Fruit fly (Drosophila melanogaster): ENCODE data around the gene Ste12DOR.
A peak's percentile ranks its signal among the peaks of the same experiment; 100 is the strongest.

Ste12DOR gene

DNA sequence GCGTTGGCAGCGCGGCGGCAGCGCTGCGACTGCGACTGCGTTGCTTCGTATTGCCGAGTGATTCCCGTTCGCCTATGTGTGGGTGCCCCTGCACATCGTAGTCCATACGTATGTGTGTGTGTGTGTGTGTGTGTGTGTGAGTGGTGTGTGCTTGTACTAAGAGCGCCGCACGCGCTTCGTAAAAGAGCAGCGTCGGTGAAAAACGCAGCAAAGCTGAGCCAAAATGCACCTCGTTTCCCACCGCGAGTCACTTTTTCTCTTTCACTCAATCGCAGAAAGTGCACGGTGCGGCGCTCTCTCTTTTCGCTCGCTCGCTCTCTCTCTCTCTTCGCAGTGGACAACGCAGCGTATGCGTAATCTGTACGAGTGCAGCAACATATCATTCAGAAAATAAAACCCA, 13.5 kb upstream of the Ste12DOR start:
- TF ChIP-seq kay (GFP tag; ENCODE audit: borderline replicate concordance) (no peak), pad (GFP tag; optimal IDR thresholded peaks at IDR 0.05) (peak; percentile 65), bab1 (GFP tag; optimal IDR thresholded peaks at IDR 0.05) (peak; percentile 13), CG11617 (GFP tag; optimal IDR thresholded peaks at IDR 0.05) (peak; percentile 51), tj (GFP tag; optimal IDR thresholded peaks at IDR 0.05) (peak; percentile 89), CG7101 (tag; optimal IDR thresholded peaks at IDR 0.05) (peak; percentile 7), CG33017 (tag; optimal IDR thresholded peaks at IDR 0.05) (peak; percentile 1), CG12768 (GFP tag; optimal IDR thresholded peaks at IDR 0.05) (peak; percentile 49), cic (GFP tag; optimal IDR thresholded peaks at IDR 0.05) (no peak), Hr96 (GFP tag; optimal IDR thresholded peaks at IDR 0.05) (no peak), ovo (GFP tag; optimal IDR thresholded peaks at IDR 0.05) (no peak), CG14711 (tag; optimal IDR thresholded peaks at IDR 0.05) (no peak), cnc (optimal IDR thresholded peaks at IDR 0.05) (no peak)

DNA sequence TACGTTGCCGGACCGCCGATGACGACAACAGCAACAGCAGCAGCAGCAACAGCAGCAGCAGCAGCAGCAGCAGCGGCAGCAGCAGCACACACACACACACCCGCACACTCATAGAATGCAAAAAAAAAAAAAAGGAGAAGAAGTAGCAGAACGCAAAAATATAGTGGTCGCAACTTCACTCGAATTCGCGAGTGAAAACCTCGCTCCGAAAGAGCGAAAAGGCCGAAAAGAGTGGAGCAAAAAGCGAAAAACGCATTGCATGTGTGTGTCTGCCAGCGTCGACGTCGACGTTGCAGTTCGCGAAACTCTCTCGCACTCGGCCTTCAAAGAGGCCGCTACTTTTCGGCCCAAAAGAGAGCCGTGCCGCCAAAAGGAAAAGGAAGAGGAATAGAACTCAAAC, 11.1 kb upstream of the Ste12DOR start:
- no peak for TF ChIP-seq cnc (optimal IDR thresholded peaks at IDR 0.05)
- TF ChIP-seq pad (GFP tag; optimal IDR thresholded peaks at IDR 0.05), result peak; percentile 15
- no peak for TF ChIP-seq bab1 (GFP tag; optimal IDR thresholded peaks at IDR 0.05)
- peak; percentile 75 for TF ChIP-seq tj (GFP tag; optimal IDR thresholded peaks at IDR 0.05)
- peak; percentile 4 for TF ChIP-seq CG33017 (tag; optimal IDR thresholded peaks at IDR 0.05)
- peak; percentile 13 for TF ChIP-seq cic (GFP tag; optimal IDR thresholded peaks at IDR 0.05)
- peak; percentile 41 for TF ChIP-seq CG12768 (GFP tag; optimal IDR thresholded peaks at IDR 0.05)
- TF ChIP-seq ovo (GFP tag; optimal IDR thresholded peaks at IDR 0.05), result peak; percentile 4
- peak; percentile 68 for TF ChIP-seq CG11617 (GFP tag; optimal IDR thresholded peaks at IDR 0.05)
- TF ChIP-seq CG7101 (tag; optimal IDR thresholded peaks at IDR 0.05), result no peak
- TF ChIP-seq CG7045 (GFP tag; optimal IDR thresholded peaks at IDR 0.05), result peak; percentile 13
- TF ChIP-seq kay (GFP tag; ENCODE audit: borderline replicate concordance), result peak; percentile 65

DNA sequence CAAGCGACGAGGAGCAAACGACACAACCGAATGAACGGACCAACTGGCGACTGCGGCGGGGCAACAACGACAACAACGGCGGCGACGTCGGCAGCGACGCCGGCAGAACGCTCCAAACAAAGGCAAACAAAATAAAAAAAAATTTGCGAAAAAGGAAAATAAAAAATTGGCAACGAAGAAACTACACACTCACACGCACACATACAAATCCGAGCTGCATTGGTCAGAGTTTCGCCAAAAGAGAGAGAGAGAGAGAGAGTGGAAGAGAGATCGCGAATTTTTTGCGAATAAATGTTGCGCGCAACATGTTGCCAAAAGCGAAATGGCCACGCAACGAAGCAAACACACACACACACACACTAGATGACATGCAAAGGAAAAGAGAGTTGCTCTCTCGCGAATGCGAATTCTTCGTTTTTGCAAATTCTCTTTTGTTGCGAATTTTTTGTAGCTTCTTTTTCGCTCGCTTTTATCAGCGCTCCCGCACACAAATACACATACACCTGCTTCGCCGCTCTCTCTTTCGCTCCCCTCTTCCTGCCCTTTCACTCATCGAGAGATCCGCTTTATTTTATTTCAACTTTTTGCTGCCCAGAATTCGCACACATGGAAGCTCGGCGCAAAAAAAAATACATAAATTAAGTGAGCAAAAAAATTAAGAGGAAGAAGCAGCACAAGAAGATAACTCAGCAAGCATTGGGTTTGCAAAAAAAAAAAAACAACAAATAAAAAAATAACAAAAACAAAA, 9.4 kb upstream of the Ste12DOR start, which contains the start of gene mamo:
Gene mamo, minus strand, starts transcription at position 54 of the 748 bp plus-strand sequence.
- TF ChIP-seq CG14711 (tag; optimal IDR thresholded peaks at IDR 0.05) (peak; percentile 19), cic (GFP tag; optimal IDR thresholded peaks at IDR 0.05) (peak; percentile 69), toe (GFP tag; optimal IDR thresholded peaks at IDR 0.05) (peak; percentile 13), ovo (GFP tag; optimal IDR thresholded peaks at IDR 0.05) (peak; percentile 63), Crg-1 (GFP tag; optimal IDR thresholded peaks at IDR 0.05) (peak; percentile 2), CG12768 (GFP tag; optimal IDR thresholded peaks at IDR 0.05) (peak; percentile 89), Clk (GFP tag; optimal IDR thresholded peaks at IDR 0.05) (no peak), CG11617 (GFP tag; optimal IDR thresholded peaks at IDR 0.05) (peak; percentile 96), bab1 (GFP tag; optimal IDR thresholded peaks at IDR 0.05) (peak; percentile 40), tj (GFP tag; optimal IDR thresholded peaks at IDR 0.05) (peak; percentile 84), CG7101 (tag; optimal IDR thresholded peaks at IDR 0.05) (peak; percentile 71), Mnt (GFP tag; optimal IDR thresholded peaks at IDR 0.05) (no peak), CG5204 (GFP tag; optimal IDR thresholded peaks at IDR 0.05) (peak; percentile 34), kay (GFP tag; ENCODE audit: borderline replicate concordance) (peak; percentile 81), pad (GFP tag; optimal IDR thresholded peaks at IDR 0.05) (peak; percentile 51), Hr96 (GFP tag; optimal IDR thresholded peaks at IDR 0.05) (peak; percentile 33), CG7045 (GFP tag; optimal IDR thresholded peaks at IDR 0.05) (peak; percentile 87), CG1620 (GFP tag; optimal IDR thresholded peaks at IDR 0.05) (no peak), cnc (optimal IDR thresholded peaks at IDR 0.05) (no peak), CG33017 (tag; optimal IDR thresholded peaks at IDR 0.05) (peak; percentile 83)

- TF ChIP-seq Crg-1 (GFP tag; optimal IDR thresholded peaks at IDR 0.05) (no peak), CG7045 (GFP tag; optimal IDR thresholded peaks at IDR 0.05) (peak; percentile 6), kay (GFP tag; ENCODE audit: borderline replicate concordance) (no peak)
Measured at dm6 chrX:13993144-13993700, 6.8 kb upstream of the Ste12DOR start.

dm6 chrX:13994783-13995341, 5.1 kb upstream of the Ste12DOR start:
- TF ChIP-seq Mnt (GFP tag; optimal IDR thresholded peaks at IDR 0.05) (peak; percentile 71), CG14711 (tag; optimal IDR thresholded peaks at IDR 0.05) (no peak), Clk (GFP tag; optimal IDR thresholded peaks at IDR 0.05) (no peak), CG12768 (GFP tag; optimal IDR thresholded peaks at IDR 0.05) (peak; percentile 26), CG5204 (GFP tag; optimal IDR thresholded peaks at IDR 0.05) (no peak), CG11617 (GFP tag; optimal IDR thresholded peaks at IDR 0.05) (no peak), CG1620 (GFP tag; optimal IDR thresholded peaks at IDR 0.05) (no peak), CG7101 (tag; optimal IDR thresholded peaks at IDR 0.05) (peak; percentile 5), Crg-1 (GFP tag; optimal IDR thresholded peaks at IDR 0.05) (peak; percentile 1), cnc (optimal IDR thresholded peaks at IDR 0.05) (no peak), pad (GFP tag; optimal IDR thresholded peaks at IDR 0.05) (peak; percentile 52), bab1 (GFP tag; optimal IDR thresholded peaks at IDR 0.05) (peak; percentile 13), tj (GFP tag; optimal IDR thresholded peaks at IDR 0.05) (peak; percentile 55), kay (GFP tag; ENCODE audit: borderline replicate concordance) (no peak), Hr96 (GFP tag; optimal IDR thresholded peaks at IDR 0.05) (no peak), ovo (GFP tag; optimal IDR thresholded peaks at IDR 0.05) (peak; percentile 68), CG33017 (tag; optimal IDR thresholded peaks at IDR 0.05) (no peak), toe (GFP tag; optimal IDR thresholded peaks at IDR 0.05) (no peak), cic (GFP tag; optimal IDR thresholded peaks at IDR 0.05) (peak; percentile 37), CG7045 (GFP tag; optimal IDR thresholded peaks at IDR 0.05) (no peak)
